Fruit fly (Drosophila melanogaster) whole organism, adult: Measurements from ENCODE around the gene Dsor1.

Source experiments
- CG11617 ChIP-seq: fragments of 200-800 bp; sonication (Bioruptor generic); optimal IDR thresholded peaks from 2 replicates; lab custom pipeline; 2017; ENCODE audit warnings: mild to moderate bottlenecking, missing biosample characterization, missing genetic modification reagents, missing genetic modification characterization
- CG12768 ChIP-seq: fragments of 200-800 bp; sonication (Bioruptor generic); optimal IDR thresholded peaks from 2 replicates; lab custom pipeline; 2017; ENCODE audit warnings: missing biosample characterization, missing genetic modification characterization, mild to moderate bottlenecking, moderate library complexity, missing genetic modification reagents
- CG14711 ChIP-seq: fragments of 200-800 bp; sonication (Bioruptor generic); optimal IDR thresholded peaks from 2 replicates; lab custom pipeline; 2018; ENCODE audit warnings: missing biosample characterization, mild to moderate bottlenecking, missing genetic modification characterization, moderate library complexity
- CG1620 ChIP-seq: fragments of 200-800 bp; sonication (Bioruptor generic); optimal IDR thresholded peaks from 2 replicates; lab custom pipeline; 2016; ENCODE audit warnings: missing biosample characterization, missing genetic modification characterization
- CG33017 ChIP-seq: fragments of 200-800 bp; sonication (Bioruptor generic); optimal IDR thresholded peaks from 2 replicates; lab custom pipeline; 2018; ENCODE audit warnings: missing biosample characterization, mild to moderate bottlenecking, missing genetic modification characterization, moderate library complexity
- CG5204 ChIP-seq: fragments of 200-800 bp; sonication (Bioruptor generic); optimal IDR thresholded peaks from 2 replicates; lab custom pipeline; 2016; ENCODE audit warnings: missing biosample characterization, missing genetic modification characterization
- CG7045 ChIP-seq: fragments of 200-800 bp; sonication (Bioruptor generic); optimal IDR thresholded peaks from 2 replicates; lab custom pipeline; 2017; ENCODE audit warnings: missing biosample characterization, mild to moderate bottlenecking, missing genetic modification characterization
- CG7101 ChIP-seq: fragments of 200-800 bp; sonication (Bioruptor generic); optimal IDR thresholded peaks from 2 replicates; lab custom pipeline; 2018; ENCODE audit warnings: missing biosample characterization, mild to moderate bottlenecking, missing genetic modification characterization, moderate library complexity
- Clk ChIP-seq: fragments of 200-800 bp; sonication (Bioruptor generic); optimal IDR thresholded peaks from 2 replicates; lab custom pipeline; 2017; ENCODE audit warnings: missing biosample characterization, missing genetic modification characterization
- Crg-1 ChIP-seq: fragments of 200-800 bp; sonication (Bioruptor generic); optimal IDR thresholded peaks from 2 replicates; lab custom pipeline; 2016; ENCODE audit warnings: missing biosample characterization, missing genetic modification characterization
- Hr96 ChIP-seq: fragments of 200-800 bp; sonication (Bioruptor generic); optimal IDR thresholded peaks from 2 replicates; lab custom pipeline; 2016; ENCODE audit warnings: missing biosample characterization, missing genetic modification characterization
- Mnt ChIP-seq: fragments of 200-800 bp; sonication (Bioruptor generic); optimal IDR thresholded peaks from 2 replicates; lab custom pipeline; 2016; ENCODE audit warnings: missing biosample characterization, mild to moderate bottlenecking, missing genetic modification characterization
- bab1 ChIP-seq: fragments of 200-800 bp; sonication (Bioruptor generic); optimal IDR thresholded peaks from 3 replicates; lab custom pipeline; 2019; ENCODE audit warnings: missing biosample characterization, mild to moderate bottlenecking, missing genetic modification characterization, moderate library complexity
- cic ChIP-seq: fragments of 200-800 bp; sonication (Bioruptor generic); optimal IDR thresholded peaks from 2 replicates; lab custom pipeline; 2017; ENCODE audit warnings: missing biosample characterization, mild to moderate bottlenecking, missing genetic modification characterization, moderate library complexity
- cnc ChIP-seq, 2 experiments: fragments of >200 bp; optimal IDR thresholded peaks; 2 replicates each; lab custom pipeline; 2017
- kay ChIP-seq: fragments of 200-800 bp; sonication (Bioruptor generic); peaks from one replicate; lab custom pipeline; 2016; ENCODE audit warnings: missing biosample characterization, missing genetic modification characterization, borderline replicate concordance
- ovo ChIP-seq: fragments of 200-800 bp; sonication (Bioruptor generic); optimal IDR thresholded peaks from 2 replicates; lab custom pipeline; 2016; ENCODE audit warnings: missing biosample characterization, missing genetic modification characterization
- pad ChIP-seq: fragments of 200-800 bp; sonication (Bioruptor generic); optimal IDR thresholded peaks from 3 replicates; lab custom pipeline; 2017; ENCODE audit warnings: missing biosample characterization, missing genetic modification characterization, mild to moderate bottlenecking, moderate library complexity, missing genetic modification reagents
- tj ChIP-seq: fragments of 200-800 bp; sonication (Bioruptor generic); optimal IDR thresholded peaks from 3 replicates; lab custom pipeline; 2017; ENCODE audit warnings: missing biosample characterization, mild to moderate bottlenecking, missing genetic modification characterization, moderate library complexity
- toe ChIP-seq: fragments of 200-800 bp; sonication (Bioruptor generic); optimal IDR thresholded peaks from 2 replicates; lab custom pipeline; 2016; ENCODE audit warnings: missing biosample characterization, missing genetic modification characterization

Gene Dsor1

DNA sequence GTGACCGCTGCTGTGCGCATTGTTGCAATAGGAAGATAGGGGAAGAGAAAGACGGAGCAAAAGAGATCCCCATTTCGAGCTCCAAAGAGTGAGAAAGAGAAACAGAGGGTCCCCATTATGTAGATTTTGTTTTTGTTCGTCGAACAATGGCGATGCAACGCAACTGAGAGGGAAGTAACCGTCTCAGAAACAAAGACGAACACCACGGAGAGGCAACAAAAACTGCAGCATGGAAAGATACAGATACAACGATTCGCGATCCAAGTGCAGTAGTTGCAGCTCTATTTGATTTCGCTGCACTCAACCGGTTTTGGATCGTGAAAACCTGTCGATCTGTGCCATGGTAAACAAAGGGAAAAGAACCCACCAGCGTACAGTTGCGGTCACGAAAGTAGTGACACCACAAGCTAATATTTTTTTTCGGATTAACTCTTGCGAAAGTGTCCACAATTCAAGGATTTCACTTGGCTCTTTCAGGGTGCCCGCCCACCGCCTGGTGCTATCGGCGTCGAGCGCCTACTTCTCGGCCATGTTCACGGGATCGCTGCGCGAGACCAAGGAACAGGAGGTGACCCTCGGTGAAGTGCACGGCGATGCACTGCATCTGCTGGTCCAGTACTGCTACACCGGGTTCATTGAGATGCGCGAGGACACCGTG, 5.0 kb downstream of the Dsor1 start:
- TF ChIP-seq toe (GFP tag; lab: Kevin White, UChicago) (no peak), Clk (GFP tag; lab: Kevin White, UChicago) (no peak), Mnt (no peak), cnc (optimal IDR thresholded peaks at IDR 0.05; lab: Kevin White, UChicago) (no peak), CG12768 (no peak), Hr96 (GFP tag; lab: Kevin White, UChicago) (no peak)

DNA sequence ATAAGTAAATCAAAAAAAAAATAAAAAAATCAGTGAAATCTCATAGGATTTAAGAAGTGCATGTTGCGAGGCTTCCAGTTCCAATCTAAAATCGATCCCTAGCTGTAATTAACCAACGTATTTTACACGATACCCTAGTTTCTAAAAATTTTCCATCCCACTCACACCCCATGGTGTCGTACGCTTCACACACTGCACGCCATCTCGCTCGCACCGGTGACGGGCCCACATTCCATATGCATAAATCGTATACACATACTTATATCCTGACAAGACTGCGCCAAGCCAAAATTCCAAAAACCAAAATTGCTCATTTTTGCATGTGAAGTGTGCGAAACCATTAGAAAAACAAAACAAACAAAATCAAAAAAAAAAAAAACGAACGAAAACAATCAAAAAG, 7.9 kb downstream of the Dsor1 start:
- TF ChIP-seq CG14711 (tag; lab: Kevin White, UChicago) (no peak), Crg-1 (GFP tag; lab: Kevin White, UChicago) (no peak), ovo (GFP tag; lab: Kevin White, UChicago) (no peak)

DNA sequence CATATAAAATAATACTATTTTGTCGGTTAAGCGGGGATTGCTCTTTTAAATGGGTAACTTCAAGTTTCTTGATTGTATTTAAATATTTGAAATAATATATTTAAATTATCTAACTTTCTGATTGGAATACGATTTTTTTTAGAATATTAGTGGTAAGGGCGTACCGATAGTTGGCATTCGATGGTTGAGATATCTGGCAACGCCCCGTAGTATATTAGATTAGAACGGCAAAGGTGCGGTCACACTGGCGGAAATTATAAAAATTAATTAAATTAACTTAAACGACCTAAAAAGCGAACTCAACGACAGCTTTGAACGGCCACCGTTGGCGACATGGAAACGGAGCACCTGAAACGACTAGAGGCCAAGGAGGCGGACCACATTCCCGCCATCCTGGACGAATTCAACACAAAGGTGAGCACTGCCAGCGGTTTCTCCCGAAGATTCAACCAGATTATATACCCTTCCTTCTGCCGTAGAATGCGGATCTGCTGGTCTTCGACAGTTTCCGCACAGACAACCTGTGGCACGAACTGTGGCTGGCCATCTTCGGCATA, 8.9 kb downstream of the Dsor1 start, which contains the start of gene ric8a:
ric8a (plus strand) TSS at position 205 of the 557 bp plus-strand sequence.
- TF ChIP-seq CG33017 (tag; lab: Kevin White, UChicago) (no peak), Mnt (peak; percentile 19), tj (GFP tag; lab: Kevin White, UChicago) (peak; percentile 7), Crg-1 (GFP tag; lab: Kevin White, UChicago) (no peak), CG11617 (peak; percentile 4), cic (no peak), CG14711 (tag; lab: Kevin White, UChicago) (peak; percentile 20)

DNA sequence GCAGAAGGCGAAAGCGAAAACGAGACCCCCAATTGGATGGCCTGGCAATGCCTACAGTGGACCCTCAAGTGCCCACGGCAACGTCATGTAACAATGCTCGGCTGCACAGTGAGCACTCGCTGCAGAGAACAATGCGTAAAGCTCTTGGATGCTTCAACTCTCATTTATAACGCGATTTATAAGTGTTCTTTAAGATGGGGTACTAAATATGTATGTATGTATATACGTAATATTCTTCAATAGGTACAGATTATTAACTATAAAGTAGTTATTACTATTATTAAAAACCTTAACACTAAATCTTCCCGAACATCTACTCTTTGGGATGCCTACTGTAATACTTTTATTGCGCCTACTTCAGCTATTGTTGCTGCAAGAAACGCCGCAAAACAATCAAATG, 18.9 kb downstream of the Dsor1 start:
- TF ChIP-seq CG5204 (GFP tag; lab: Kevin White, UChicago): no peak
- TF ChIP-seq tj (GFP tag; lab: Kevin White, UChicago): no peak
- no peak for TF ChIP-seq cic
- TF ChIP-seq CG33017 (tag; lab: Kevin White, UChicago): no peak
- TF ChIP-seq ovo (GFP tag; lab: Kevin White, UChicago): no peak
- no peak for TF ChIP-seq toe (GFP tag; lab: Kevin White, UChicago)
- no peak for TF ChIP-seq kay (GFP tag; lab: Kevin White, UChicago)
- TF ChIP-seq CG7101: no peak
- TF ChIP-seq CG7045 (GFP tag; lab: Kevin White, UChicago): no peak
- no peak for TF ChIP-seq CG1620 (GFP tag; lab: Kevin White, UChicago)
- no peak for TF ChIP-seq CG11617

DNA sequence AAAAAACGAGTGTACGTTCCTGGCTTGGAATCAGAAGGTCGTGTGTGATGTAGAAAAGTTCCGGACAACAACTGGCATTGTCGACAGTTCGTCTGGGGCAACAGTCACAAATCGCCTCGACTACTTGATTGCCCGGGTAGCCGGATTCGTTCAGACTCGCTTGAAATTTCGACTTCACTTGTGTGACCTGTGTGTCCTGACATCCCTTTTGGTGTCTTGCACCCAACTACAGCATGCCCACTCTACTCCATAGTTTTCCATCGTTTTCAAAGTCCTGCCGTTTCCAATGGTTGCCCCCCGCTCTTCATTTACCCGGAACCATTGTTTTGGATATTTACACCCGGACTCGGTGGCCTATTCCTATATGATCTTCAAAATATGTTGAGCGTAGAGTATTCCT, 20.5 kb downstream of the Dsor1 start, which contains the start of gene Erk7:
Erk7 (minus strand) TSS at position 101 of the 400 bp plus-strand sequence.
- TF ChIP-seq CG33017 (tag; lab: Kevin White, UChicago): no peak
- TF ChIP-seq bab1 (GFP tag; lab: Kevin White, UChicago): no peak
- TF ChIP-seq pad (GFP tag; lab: Kevin White, UChicago): no peak
- no peak for TF ChIP-seq CG7101
- no peak for TF ChIP-seq Crg-1 (GFP tag; lab: Kevin White, UChicago)
- no peak for TF ChIP-seq Hr96 (GFP tag; lab: Kevin White, UChicago)
- TF ChIP-seq Mnt: no peak
- no peak for TF ChIP-seq Clk (GFP tag; lab: Kevin White, UChicago)
- no peak for TF ChIP-seq kay (GFP tag; lab: Kevin White, UChicago)

DNA sequence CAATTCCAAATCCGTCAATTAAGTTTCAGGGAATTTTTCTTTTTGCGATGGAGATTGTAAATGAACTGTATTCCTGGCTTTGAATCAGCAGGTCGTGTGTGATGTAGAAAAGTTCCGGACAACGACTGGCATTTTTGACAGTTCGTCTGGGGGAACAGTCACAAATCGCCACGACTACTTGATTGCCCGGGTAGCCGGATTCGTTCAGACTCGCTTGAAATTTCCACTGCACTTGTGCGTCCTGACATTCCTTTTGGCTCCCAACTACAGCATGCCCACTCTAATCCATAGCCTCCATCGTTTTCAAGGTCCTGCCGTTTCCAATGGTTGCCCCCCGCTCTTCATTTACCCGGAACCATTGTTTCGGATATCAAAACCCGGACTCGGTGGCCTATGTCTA, 22.7 kb downstream of the Dsor1 start, which contains the start of gene CG17440:
CG17440 (minus strand) TSS at position 101 of the 400 bp plus-strand sequence.
- TF ChIP-seq CG12768 (no peak), CG5204 (GFP tag; lab: Kevin White, UChicago) (no peak), CG11617 (no peak), Clk (GFP tag; lab: Kevin White, UChicago) (no peak), cic (no peak), CG14711 (tag; lab: Kevin White, UChicago) (no peak), pad (GFP tag; lab: Kevin White, UChicago) (no peak), CG7045 (GFP tag; lab: Kevin White, UChicago) (no peak), bab1 (GFP tag; lab: Kevin White, UChicago) (no peak), CG1620 (GFP tag; lab: Kevin White, UChicago) (no peak), Hr96 (GFP tag; lab: Kevin White, UChicago) (no peak), toe (GFP tag; lab: Kevin White, UChicago) (no peak), CG33017 (tag; lab: Kevin White, UChicago) (no peak), kay (GFP tag; lab: Kevin White, UChicago) (no peak), Mnt (no peak), tj (GFP tag; lab: Kevin White, UChicago) (no peak), ovo (GFP tag; lab: Kevin White, UChicago) (no peak), cnc (optimal IDR thresholded peaks at IDR 0.05; lab: Kevin White, UChicago) (no peak), CG7101 (no peak)
